Fruit fly (Drosophila melanogaster) Kc167 (cell line): ENCODE data around the gene CG7742.

Experiments
- Myc ChIP-seq: fragments of >200 bp; optimal IDR thresholded peaks from 2 replicates; lab custom pipeline; 2017; ENCODE audit warnings: missing external identifiers
- Sin3A ChIP-seq: fragments of >200 bp; optimal IDR thresholded peaks from 2 replicates; lab custom pipeline; 2018; ENCODE audit warnings: missing external identifiers
- h ChIP-seq: fragments of >200 bp; optimal IDR thresholded peaks from 3 replicates; lab custom pipeline; 2018; ENCODE audit warnings: missing external identifiers
- insv ChIP-seq: fragments of >200 bp; optimal IDR thresholded peaks from 3 replicates; lab custom pipeline; 2018; ENCODE audit warnings: missing external identifiers
- psq ChIP-seq: fragments of >200 bp; optimal IDR thresholded peaks from 2 replicates; lab custom pipeline; 2017; ENCODE audit warnings: missing external identifiers
- ttk ChIP-seq: sonication (Bioruptor generic); optimal IDR thresholded peaks from 2 replicates; lab custom pipeline; 2017; ENCODE audit warnings: missing external identifiers

Gene CG7742

DNA sequence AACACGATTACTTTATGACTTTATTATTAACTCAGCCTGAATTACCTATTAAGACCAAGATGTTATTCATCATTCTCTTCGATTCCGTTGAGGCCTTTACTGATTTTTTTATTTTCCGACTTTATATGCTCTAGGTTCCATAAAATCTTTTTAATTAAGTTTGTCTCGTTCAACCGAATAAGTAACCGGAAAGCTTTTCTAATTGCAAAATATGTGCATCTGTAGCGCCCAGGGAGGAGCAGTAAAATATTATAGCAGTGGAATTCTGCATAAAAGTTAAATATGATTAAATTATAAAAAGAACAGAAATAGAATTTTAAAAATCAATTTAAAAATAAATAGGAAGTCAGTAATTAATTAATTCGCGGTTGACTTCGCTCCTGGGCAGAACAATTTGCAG lies 1.6 kb upstream of the CG7742 start, which contains the start of the genes CG14034 and TpnC25D:
CG14034 (minus strand) TSS at position 101 of the 400 bp plus-strand sequence.
TpnC25D (plus strand) TSS at position 260 of the 400 bp plus-strand sequence.
- TF ChIP-seq h (lab: Kevin White, UChicago) (no peak), psq (lab: Kevin White, UChicago) (no peak), ttk (lab: Kevin White, UChicago) (no peak), insv (lab: Kevin White, UChicago) (no peak), Sin3A (lab: Kevin White, UChicago) (no peak), Myc (no peak)

DNA sequence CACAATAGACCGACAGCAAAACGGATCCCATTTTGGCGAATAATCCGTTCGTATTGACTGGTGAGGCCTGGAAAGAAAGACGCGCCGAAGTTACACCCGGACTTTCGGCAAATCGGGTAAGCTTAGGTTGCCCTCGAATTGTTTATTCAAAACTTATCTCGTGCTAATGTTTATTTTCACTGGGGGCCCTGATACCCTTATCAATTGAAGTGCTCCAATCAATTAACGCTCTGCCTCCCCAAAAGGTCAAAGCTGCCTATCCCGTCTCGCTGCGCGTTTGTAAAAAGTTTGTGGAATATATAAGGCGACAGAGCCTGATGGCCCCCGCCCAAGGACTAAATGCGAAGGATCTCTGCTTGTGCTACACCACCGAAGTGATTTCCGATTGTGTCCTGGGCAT lies 3.9 kb downstream of the CG7742 start:
- TF ChIP-seq psq (lab: Kevin White, UChicago) = no peak
- TF ChIP-seq Myc = no peak
- TF ChIP-seq insv (lab: Kevin White, UChicago) = no peak
- TF ChIP-seq Sin3A (lab: Kevin White, UChicago) = no peak
- no peak for TF ChIP-seq h (lab: Kevin White, UChicago)
- no peak for TF ChIP-seq ttk (lab: Kevin White, UChicago)

dm6 chr2L:5210145-5210504 lies 4.8 kb downstream of the CG7742 start, which contains the start of gene Cyp28d1:
TSS of gene Cyp28d1 (plus strand) at chr2L:5210460.
- TF ChIP-seq ttk (lab: Kevin White, UChicago) (no peak), psq (lab: Kevin White, UChicago) (no peak), Myc (no peak), insv (lab: Kevin White, UChicago) (no peak), Sin3A (lab: Kevin White, UChicago) (no peak), h (lab: Kevin White, UChicago) (no peak)

dm6 chr2L:5209244-5210144 lies 5.4 kb downstream of the CG7742 start:
- no peak for TF ChIP-seq h (lab: Kevin White, UChicago)
- no peak for TF ChIP-seq insv (lab: Kevin White, UChicago)
- TF ChIP-seq psq (lab: Kevin White, UChicago) = no peak
- no peak for TF ChIP-seq ttk (lab: Kevin White, UChicago)
- no peak for TF ChIP-seq Sin3A (lab: Kevin White, UChicago)
- no peak for TF ChIP-seq Myc

- TF ChIP-seq Myc = no peak
- TF ChIP-seq psq (lab: Kevin White, UChicago) = no peak
These were observed 6.3 kb downstream of the CG7742 start for dm6 chr2L:5208581-5208980.

- TF ChIP-seq psq (lab: Kevin White, UChicago) (no peak), Sin3A (lab: Kevin White, UChicago) (no peak), Myc (no peak)
These were observed 7.8 kb downstream of the CG7742 start, which contains the start of gene Cyp28d2 for dm6 chr2L:5206964-5207585. TSS of gene Cyp28d2 (plus strand) at chr2L:5207267.

- TF ChIP-seq Sin3A (lab: Kevin White, UChicago) = no peak
- TF ChIP-seq ttk (lab: Kevin White, UChicago) = no peak
- no peak for TF ChIP-seq Myc
- TF ChIP-seq h (lab: Kevin White, UChicago) = no peak
- TF ChIP-seq insv (lab: Kevin White, UChicago) = no peak
- TF ChIP-seq psq (lab: Kevin White, UChicago) = no peak
These were observed 17.7 kb downstream of the CG7742 start for dm6 chr2L:5197200-5197599.

DNA sequence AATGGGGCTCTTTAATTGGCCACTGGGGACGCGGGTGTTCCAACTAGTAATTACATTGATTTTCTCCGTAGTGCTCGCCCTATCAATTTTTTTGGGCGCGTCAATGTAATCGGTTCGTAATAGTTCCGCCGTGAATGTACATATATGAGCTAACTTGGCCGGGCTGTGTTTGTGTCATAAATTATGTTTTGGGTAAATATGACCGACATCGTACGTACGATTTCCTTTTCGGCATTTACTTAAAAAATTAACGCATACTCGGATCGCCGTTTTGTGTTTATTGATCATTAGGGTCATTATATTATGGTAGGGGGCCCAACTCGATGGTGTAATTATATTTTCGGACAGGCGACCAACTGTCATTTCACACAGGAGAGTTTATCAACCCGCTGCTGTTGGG lies 18.2 kb downstream of the CG7742 start:
- no peak for TF ChIP-seq ttk (lab: Kevin White, UChicago)
- no peak for TF ChIP-seq Myc
- TF ChIP-seq insv (lab: Kevin White, UChicago) = no peak
- TF ChIP-seq psq (lab: Kevin White, UChicago) = no peak
- TF ChIP-seq h (lab: Kevin White, UChicago) = no peak
- TF ChIP-seq Sin3A (lab: Kevin White, UChicago) = no peak

dm6 chr2L:5195639-5196038 lies 19.2 kb downstream of the CG7742 start:
- no peak for TF ChIP-seq Myc
- TF ChIP-seq h (lab: Kevin White, UChicago) = no peak
- no peak for TF ChIP-seq psq (lab: Kevin White, UChicago)
- TF ChIP-seq insv (lab: Kevin White, UChicago) = no peak
- no peak for TF ChIP-seq ttk (lab: Kevin White, UChicago)
- TF ChIP-seq Sin3A (lab: Kevin White, UChicago) = no peak

- TF ChIP-seq insv (lab: Kevin White, UChicago) (no peak), ttk (lab: Kevin White, UChicago) (no peak), Myc (no peak)
These were observed 28.3 kb downstream of the CG7742 start for dm6 chr2L:5186543-5186942.
